Worm (Caenorhabditis elegans) whole organism, L2 larva: ENCODE data around the gene rpt-1.
A peak's percentile ranks its signal among the peaks of the same experiment; 100 is the strongest.

ENCODE experiments used
- alr-1 ChIP-seq: fragments of 150-350 bp; optimal IDR thresholded peaks from 2 replicates; lab custom pipeline; 2014; ENCODE audit warnings: missing biosample characterization, missing genetic modification characterization
- ceh-82 ChIP-seq: fragments of 150-350 bp; optimal IDR thresholded peaks from 2 replicates; lab custom pipeline; 2014; ENCODE audit warnings: missing biosample characterization, missing genetic modification characterization
- crh-2 ChIP-seq: sonication (generic microtip); optimal IDR thresholded peaks from 2 replicates; lab custom pipeline; 2017; ENCODE audit warnings: missing biosample characterization, missing genetic modification characterization
- nhr-10 ChIP-seq: sonication (generic microtip); optimal IDR thresholded peaks from 2 replicates; lab custom pipeline; 2017; ENCODE audit warnings: missing biosample characterization, missing genetic modification characterization
- nhr-23 ChIP-seq: fragments of 150-350 bp; optimal IDR thresholded peaks from 2 replicates; lab custom pipeline; 2014; ENCODE audit warnings: missing biosample characterization, missing genetic modification reagents, missing genetic modification characterization

ce11 chrV:11986078-11986869 lies 4.1 kb upstream of the rpt-1 start:
- no peak for TF ChIP-seq nhr-10 (tag; lab: Kevin White, UChicago)
- TF ChIP-seq ceh-82 (tag; lab: Kevin White, UChicago), result no peak
- TF ChIP-seq crh-2 (tag; lab: Kevin White, UChicago), result peak; percentile 12
- no peak for TF ChIP-seq alr-1 (tag; lab: Kevin White, UChicago)
- TF ChIP-seq nhr-23 (tag; lab: Kevin White, UChicago), result no peak
